Fruit fly (Drosophila melanogaster): ENCODE measurements around the gene CG7488.

The CG7488 gene

DNA sequence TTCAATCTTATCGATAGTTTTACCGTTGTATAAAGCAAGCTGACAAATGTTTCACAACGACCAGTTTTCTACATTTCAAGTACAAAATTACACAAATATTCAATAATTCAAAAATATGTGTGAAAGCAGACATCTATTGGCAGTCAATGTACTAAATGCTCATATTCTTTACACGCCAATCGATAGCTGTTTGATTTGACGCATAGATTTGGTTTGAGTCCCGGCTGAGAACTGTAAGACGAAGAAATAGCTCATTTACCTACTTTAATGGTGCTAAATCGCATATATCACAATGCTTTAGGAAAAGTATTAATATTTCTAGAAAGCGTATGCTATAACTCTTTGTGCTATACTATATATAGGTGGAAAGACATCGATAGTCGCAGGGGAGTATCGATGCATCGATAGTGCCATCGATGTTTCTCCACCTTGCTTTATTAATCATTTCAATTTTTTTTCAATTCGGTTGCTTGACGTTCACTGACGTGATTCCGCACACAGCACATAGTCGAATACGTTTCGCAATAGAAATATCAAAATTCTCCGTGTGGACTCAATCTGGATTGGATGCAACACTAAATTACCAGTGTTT lies 14.7 kb upstream of the CG7488 start, which contains the start of gene Paip2:
Gene Paip2 (plus strand): TSS at position 165 of the 592 bp plus-strand sequence.
- TF ChIP-seq Ets98B (GFP tag; IDR thresholded peaks at IDR 0.05), result no peak; the same call in 1 of the 2 replicates
- 0 out of 3 replicates have a peak, but pooled peaks have one; percentile 28 for TF ChIP-seq CG4496 (GFP tag; IDR thresholded peaks at IDR 0.05)

dm6 chr3R:12981334-12982166 lies 13.9 kb upstream of the CG7488 start:
- peak; percentile 80 for TF ChIP-seq Pif1A (GFP tag; optimal IDR thresholded peaks at IDR 0.05)
- TF ChIP-seq fd96Ca (GFP tag; IDR thresholded peaks at IDR 0.05), result peak; percentile 43; the same call in 1 of the 3 replicates
- peak; percentile 86 for TF ChIP-seq CG14655 (GFP tag; optimal IDR thresholded peaks at IDR 0.05)
- peak; percentile 76 for TF ChIP-seq CG9948 (tag; optimal IDR thresholded peaks at IDR 0.05)
- peak; percentile 75 for TF ChIP-seq CG32121 (GFP tag; IDR thresholded peaks at IDR 0.05)
- TF ChIP-seq Pif1B (GFP tag; optimal IDR thresholded peaks at IDR 0.05), result peak; percentile 46
- TF ChIP-seq CG12605 (GFP tag; IDR thresholded peaks at IDR 0.05), result peak; percentile 54; the same call in 1 of the 2 replicates
- peak; percentile 65 for TF ChIP-seq CG34367 (tag; optimal IDR thresholded peaks at IDR 0.05)
- peak; percentile 36 for TF ChIP-seq CG13204 (GFP tag; optimal IDR thresholded peaks at IDR 0.05)
- TF ChIP-seq CG4496 (GFP tag; IDR thresholded peaks at IDR 0.05), result peak; percentile 73; the same call in 2 of the 3 replicates
- TF ChIP-seq CG15710 (tag; optimal IDR thresholded peaks at IDR 0.05), result peak; percentile 72
- TF ChIP-seq D1 (tag; optimal IDR thresholded peaks at IDR 0.05), result no peak
- peak; percentile 91 for TF ChIP-seq EcR (GFP tag; optimal IDR thresholded peaks at IDR 0.05)
- peak; percentile 87 for TF ChIP-seq CG8159 (tag; optimal IDR thresholded peaks at IDR 0.05)
- peak; percentile 73 for TF ChIP-seq CG17806 (tag; optimal IDR thresholded peaks at IDR 0.05)
- peak; percentile 29 for TF ChIP-seq Ets98B (GFP tag; IDR thresholded peaks at IDR 0.05)
- TF ChIP-seq CG10348 (GFP tag; IDR thresholded peaks at IDR 0.05), result no peak
- TF ChIP-seq rn (GFP tag; IDR thresholded peaks at IDR 0.05), result 0 out of 2 replicates have a peak, but pooled peaks have one; percentile 17
- peak; percentile 66 for TF ChIP-seq Snoo (tag; optimal IDR thresholded peaks at IDR 0.05)
- TF ChIP-seq CG8301 (tag; optimal IDR thresholded peaks at IDR 0.05), result peak; percentile 76
- no peak for TF ChIP-seq gl (tag; optimal IDR thresholded peaks at IDR 0.05)

DNA sequence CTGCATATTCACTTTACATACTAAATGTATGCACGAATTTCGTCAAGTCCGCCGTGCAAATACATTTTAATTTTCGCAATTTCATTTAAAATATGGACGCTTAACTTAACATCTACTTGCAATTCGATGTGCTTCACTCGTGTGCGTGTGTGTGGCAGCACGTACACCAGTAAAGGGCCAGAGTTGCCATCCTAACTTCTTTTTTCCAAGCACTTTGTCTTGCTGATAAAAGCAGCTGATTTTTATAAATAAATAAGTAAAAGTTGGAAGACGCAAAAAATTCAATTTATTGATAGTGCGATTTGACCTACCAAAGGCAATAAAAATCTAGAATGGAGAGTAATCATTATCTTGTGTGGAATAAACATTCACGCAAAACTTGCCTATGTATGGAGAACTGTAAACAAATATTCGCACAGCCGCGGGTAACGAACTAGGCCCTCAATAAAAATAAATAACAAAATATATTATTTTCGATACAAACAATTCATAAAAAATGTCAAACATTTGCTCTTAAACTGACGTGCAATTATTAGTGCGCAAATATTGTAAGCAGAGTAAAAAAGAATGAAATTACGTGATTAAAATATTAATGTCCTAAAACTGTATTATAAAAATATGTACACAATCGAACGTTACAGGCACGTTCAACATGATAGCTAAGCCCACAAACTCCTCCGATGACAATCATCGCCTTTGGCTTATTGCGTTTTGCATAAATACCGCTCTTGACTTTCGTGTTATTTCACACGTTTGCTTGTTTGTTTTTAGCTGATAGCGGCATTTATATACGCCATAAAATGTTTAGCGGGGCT lies 13.0 kb upstream of the CG7488 start:
- TF ChIP-seq CG10348 (GFP tag; IDR thresholded peaks at IDR 0.05), result peak; percentile 13; the same call in 1 of the 2 replicates
- TF ChIP-seq CG15710 (tag; optimal IDR thresholded peaks at IDR 0.05), result peak; percentile 67
- peak; percentile 69 for TF ChIP-seq CG8159 (tag; optimal IDR thresholded peaks at IDR 0.05)
- TF ChIP-seq gl (tag; optimal IDR thresholded peaks at IDR 0.05), result peak; percentile 52
- peak; percentile 29 for TF ChIP-seq Pif1A (GFP tag; optimal IDR thresholded peaks at IDR 0.05)
- TF ChIP-seq fd96Ca (GFP tag; IDR thresholded peaks at IDR 0.05), result peak; percentile 59; the same call in 1 of the 3 replicates
- TF ChIP-seq CG34367 (tag; optimal IDR thresholded peaks at IDR 0.05), result peak; percentile 64
- TF ChIP-seq rn (GFP tag; IDR thresholded peaks at IDR 0.05), result peak; percentile 27; the same call in 1 of the 2 replicates
- peak; percentile 51 for TF ChIP-seq Snoo (tag; optimal IDR thresholded peaks at IDR 0.05)
- no peak for TF ChIP-seq CG13204 (GFP tag; optimal IDR thresholded peaks at IDR 0.05)
- peak; percentile 64 for TF ChIP-seq CG12605 (GFP tag; IDR thresholded peaks at IDR 0.05)
- TF ChIP-seq CG14655 (GFP tag; optimal IDR thresholded peaks at IDR 0.05), result no peak
- peak; percentile 84 for TF ChIP-seq EcR (GFP tag; optimal IDR thresholded peaks at IDR 0.05)
- peak; percentile 69 for TF ChIP-seq CG8301 (tag; optimal IDR thresholded peaks at IDR 0.05)
- peak; percentile 67 for TF ChIP-seq Pif1B (GFP tag; optimal IDR thresholded peaks at IDR 0.05)
- peak; percentile 74 for TF ChIP-seq D1 (tag; optimal IDR thresholded peaks at IDR 0.05)
- peak; percentile 75 for TF ChIP-seq Ets98B (GFP tag; IDR thresholded peaks at IDR 0.05)
- peak; percentile 79 for TF ChIP-seq CG4496 (GFP tag; IDR thresholded peaks at IDR 0.05)
- peak; percentile 74 for TF ChIP-seq CG32121 (GFP tag; IDR thresholded peaks at IDR 0.05)
- peak; percentile 63 for TF ChIP-seq CG17806 (tag; optimal IDR thresholded peaks at IDR 0.05)
- peak; percentile 56 for TF ChIP-seq CG9948 (tag; optimal IDR thresholded peaks at IDR 0.05)

dm6 chr3R:12982982-12983633 lies 12.3 kb upstream of the CG7488 start:
- TF ChIP-seq Snoo (tag; optimal IDR thresholded peaks at IDR 0.05) (no peak), CG12605 (GFP tag; IDR thresholded peaks at IDR 0.05) (peak; percentile 49; the same call in 1 of the 2 replicates)
